Worm (Caenorhabditis elegans) whole organism, L1 larva: ENCODE data around the gene F13B12.1.

Source experiments
- aly-2 ChIP-seq: fragments of 150-350 bp; optimal IDR thresholded peaks from 2 replicates; lab custom pipeline; 2014; ENCODE audit warnings: missing biosample characterization, missing genetic modification characterization
- ceh-82 ChIP-seq, 3 experiments: fragments of 150-350 bp in 1 of 3; sonication (generic microtip) in 2 of 3; optimal IDR thresholded peaks; 2 replicates each; lab custom pipeline; 2014 to 2017; ENCODE audit warnings: missing biosample characterization in 3 of 3, missing genetic modification characterization in 3 of 3
- ces-1 ChIP-seq: fragments of 150-350 bp; optimal IDR thresholded peaks from 2 replicates; lab custom pipeline; 2014; ENCODE audit warnings: missing biosample characterization, missing genetic modification reagents, missing genetic modification characterization
- dpl-1 ChIP-seq, 3 experiments: fragments of 150-350 bp in 2 of 3; sonication (generic microtip) in 1 of 3; optimal IDR thresholded peaks; 2 replicates each; lab custom pipeline; 2014 to 2017; ENCODE audit warnings: missing biosample characterization in 3 of 3, missing genetic modification characterization in 3 of 3, missing genetic modification reagents in 3 of 3
- elt-3 ChIP-seq, 6 experiments: fragments of 150-350 bp in 1 of 6; sonication (generic microtip); optimal IDR thresholded peaks; 2 replicates each; lab custom pipeline; 2017 to 2018; ENCODE audit warnings: missing biosample characterization in 6 of 6, missing genetic modification characterization in 6 of 6, inconsistent platforms in 1 of 6
- fkh-4 ChIP-seq: sonication (generic microtip); optimal IDR thresholded peaks from 2 replicates; lab custom pipeline; 2016; ENCODE audit warnings: missing compliant biosample characterization, missing genetic modification characterization, borderline replicate concordance
- fos-1 ChIP-seq: fragments of 150-350 bp; optimal IDR thresholded peaks from 2 replicates; lab custom pipeline; 2014; ENCODE audit warnings: missing biosample characterization, missing genetic modification characterization
- hpl-2 ChIP-seq: fragments of 150-350 bp; optimal IDR thresholded peaks from 2 replicates; lab custom pipeline; 2014; ENCODE audit warnings: missing biosample characterization, missing genetic modification reagents, missing genetic modification characterization
- lin-13 ChIP-seq: fragments of 150-350 bp; optimal IDR thresholded peaks from 2 replicates; lab custom pipeline; 2014; ENCODE audit warnings: missing biosample characterization, missing genetic modification reagents, missing genetic modification characterization
- lir-3 ChIP-seq: sonication (generic microtip); optimal IDR thresholded peaks from 2 replicates; lab custom pipeline; 2016; ENCODE audit warnings: mild to moderate bottlenecking, missing genetic modification characterization, moderate library complexity, missing compliant biosample characterization; ENCODE audit not compliant: poor library complexity
- nhr-12 ChIP-seq: sonication (generic microtip); optimal IDR thresholded peaks from 2 replicates; lab custom pipeline; 2017; ENCODE audit warnings: missing biosample characterization, missing genetic modification characterization
- snpc-4 ChIP-seq: fragments of 150-350 bp; optimal IDR thresholded peaks from 2 replicates; lab custom pipeline; 2014; ENCODE audit warnings: missing biosample characterization, missing genetic modification characterization
- snu-23 ChIP-seq: sonication (generic microtip); optimal IDR thresholded peaks from 2 replicates; lab custom pipeline; 2016; ENCODE audit warnings: missing genetic modification characterization, missing compliant biosample characterization
- unc-62 ChIP-seq: fragments of 150-350 bp; optimal IDR thresholded peaks from 2 replicates; lab custom pipeline; 2014; ENCODE audit warnings: missing biosample characterization, missing genetic modification reagents, missing genetic modification characterization

DNA sequence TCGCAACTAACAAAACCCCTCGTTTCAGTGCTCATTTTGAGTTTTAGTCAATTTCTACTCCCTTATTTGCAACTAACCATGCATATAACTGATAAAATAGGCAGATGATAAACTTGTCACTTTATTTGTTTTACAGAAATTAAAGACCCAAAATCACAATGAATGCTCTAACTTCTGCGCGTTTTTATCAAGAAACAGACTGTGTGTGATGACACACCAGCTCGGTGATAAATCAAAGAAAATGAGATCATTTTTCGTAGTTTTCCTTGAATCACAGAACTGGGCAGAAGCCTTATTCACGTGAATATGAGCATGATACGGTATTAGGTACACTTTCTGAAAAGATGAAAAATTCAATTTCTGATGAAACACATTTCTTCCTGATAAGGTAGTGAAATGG is 38.7 kb upstream of the F13B12.1 start:
- no peak for TF ChIP-seq snpc-4 (tag; lab: Kevin White, UChicago)
- TF ChIP-seq elt-3 (tag; optimal IDR thresholded peaks at IDR 0.05; lab: Kevin White, UChicago): no peak
- no peak for TF ChIP-seq ceh-82 (tag; optimal IDR thresholded peaks at IDR 0.05; lab: Kevin White, UChicago)
- TF ChIP-seq snu-23 (GFP tag; lab: Kevin White, UChicago): no peak
- TF ChIP-seq ces-1: no peak
- TF ChIP-seq dpl-1 (GFP tag; optimal IDR thresholded peaks at IDR 0.05; lab: Kevin White, UChicago): no peak
- no peak for TF ChIP-seq aly-2 (tag; lab: Kevin White, UChicago)
- no peak for TF ChIP-seq hpl-2
- no peak for TF ChIP-seq unc-62 (GFP tag; lab: Kevin White, UChicago)
- no peak for TF ChIP-seq lin-13 (GFP tag; lab: Kevin White, UChicago)
- TF ChIP-seq fos-1 (tag; lab: Kevin White, UChicago): no peak
- no peak for TF ChIP-seq lir-3 (tag; lab: Kevin White, UChicago)
- no peak for TF ChIP-seq nhr-12 (tag; lab: Kevin White, UChicago)
- TF ChIP-seq fkh-4 (tag; lab: Kevin White, UChicago): no peak
